Worm (Caenorhabditis elegans) whole organism, L4 larva: Measurements from ENCODE around the gene K11C4.2.

Experiments
- D1046.2 ChIP-seq: fragments of 200-800 bp; sonication (Bioruptor generic); IDR thresholded peaks from 2 replicates; pipeline ENCODE4 v1.3.6; 2022; ENCODE audit warnings: missing genetic modification characterization, missing compliant biosample characterization
- R02D3.7 ChIP-seq: fragments of 150-350 bp; sonication (generic microtip); optimal IDR thresholded peaks from 3 replicates; lab custom pipeline; 2014; ENCODE audit warnings: missing biosample characterization, missing genetic modification characterization
- T26A8.4 ChIP-seq: fragments of 200-800 bp; sonication (Bioruptor generic); IDR thresholded peaks from 2 replicates; pipeline ENCODE4 v1.3.6; 2022; ENCODE audit warnings: missing genetic modification characterization, missing compliant biosample characterization
- Y75B8A.6 ChIP-seq: fragments of 200-800 bp; sonication (Bioruptor generic); IDR thresholded peaks from 2 replicates; pipeline ENCODE4 v1.3.6; 2022; ENCODE audit warnings: missing genetic modification reagents, missing genetic modification characterization, missing compliant biosample characterization
- aha-1 ChIP-seq: fragments of 150-350 bp; peaks from one replicate; lab custom pipeline; 2014; ENCODE audit warnings: missing biosample characterization, missing genetic modification characterization
- ama-1 ChIP-seq: fragments of 150-350 bp; optimal IDR thresholded peaks from 2 replicates; lab custom pipeline; 2014; ENCODE audit warnings: inconsistent platforms, mixed read lengths
- attf-4 ChIP-seq: sonication (generic microtip); optimal IDR thresholded peaks from 3 replicates; lab custom pipeline; 2017; ENCODE audit warnings: missing biosample characterization, missing genetic modification characterization
- ceh-44 ChIP-seq: fragments of 200-800 bp; sonication (Bioruptor generic); IDR thresholded peaks from 2 replicates; pipeline ENCODE4 v1.3.6; 2022; ENCODE audit warnings: missing genetic modification reagents, missing genetic modification characterization, missing compliant biosample characterization
- daf-12 ChIP-seq: fragments of 150-350 bp; optimal IDR thresholded peaks from 2 replicates; lab custom pipeline; 2014; ENCODE audit warnings: missing biosample characterization, missing genetic modification reagents, missing genetic modification characterization
- dmd-6 ChIP-seq: fragments of 200-800 bp; sonication (Bioruptor generic); IDR thresholded peaks from 2 replicates; pipeline ENCODE4 v1.3.6; 2022; ENCODE audit warnings: missing genetic modification reagents, missing genetic modification characterization, missing compliant biosample characterization
- dmd-8 ChIP-seq: fragments of 200-800 bp; sonication (Bioruptor generic); IDR thresholded peaks from 2 replicates; pipeline ENCODE4 v1.3.6; 2022; ENCODE audit warnings: missing genetic modification characterization, missing compliant biosample characterization
- dpl-1 ChIP-seq: fragments of 150-350 bp; optimal IDR thresholded peaks from 2 replicates; lab custom pipeline; 2014; ENCODE audit warnings: missing biosample characterization, missing genetic modification reagents, missing genetic modification characterization
- duxl-1 ChIP-seq: sonication (generic microtip); optimal IDR thresholded peaks from 2 replicates; lab custom pipeline; 2016; ENCODE audit warnings: mild to moderate bottlenecking, missing genetic modification characterization, moderate library complexity, missing compliant biosample characterization; ENCODE audit not compliant: poor library complexity
- dve-1 ChIP-seq: sonication (generic microtip); optimal IDR thresholded peaks from 2 replicates; lab custom pipeline; 2017; ENCODE audit warnings: antibody characterized with exemption, mild to moderate bottlenecking, missing genetic modification characterization, missing compliant biosample characterization; ENCODE audit not compliant: insufficient read depth
- fos-1 ChIP-seq: fragments of 150-350 bp; optimal IDR thresholded peaks from 2 replicates; lab custom pipeline; 2014; ENCODE audit warnings: missing biosample characterization, missing genetic modification characterization
- gei-8 ChIP-seq: fragments of 200-800 bp; sonication (Bioruptor generic); optimal IDR thresholded peaks from 2 replicates; lab custom pipeline; 2018; ENCODE audit warnings: mild to moderate bottlenecking, missing genetic modification characterization, missing compliant biosample characterization
- hmg-1.1 ChIP-seq: fragments of 200-800 bp; sonication (Bioruptor generic); IDR thresholded peaks from 2 replicates; pipeline ENCODE4 v1.3.6; 2022; ENCODE audit warnings: missing genetic modification reagents, missing genetic modification characterization, missing compliant biosample characterization
- lin-1 ChIP-seq: fragments of 200-800 bp; sonication (Bioruptor generic); IDR thresholded peaks from 2 replicates; pipeline ENCODE4 v1.3.6; 2022; ENCODE audit warnings: missing genetic modification reagents, missing genetic modification characterization, missing compliant biosample characterization
- lin-13 ChIP-seq: fragments of 150-350 bp; optimal IDR thresholded peaks from 2 replicates; lab custom pipeline; 2014; ENCODE audit warnings: missing biosample characterization, missing genetic modification reagents, missing genetic modification characterization
- lin-39 ChIP-seq: fragments of 150-350 bp; optimal IDR thresholded peaks from 2 replicates; lab custom pipeline; 2014; ENCODE audit warnings: missing biosample characterization, missing genetic modification reagents, missing genetic modification characterization
- lir-3 ChIP-seq: sonication (generic microtip); optimal IDR thresholded peaks from 2 replicates; lab custom pipeline; 2016; ENCODE audit warnings: mild to moderate bottlenecking, missing genetic modification characterization, missing compliant biosample characterization
- mep-1 ChIP-seq: fragments of 150-350 bp; sonication (generic microtip); optimal IDR thresholded peaks from 3 replicates; lab custom pipeline; 2014; ENCODE audit warnings: missing biosample characterization, missing genetic modification characterization
- nhr-10 ChIP-seq: fragments of 150-350 bp; optimal IDR thresholded peaks from 2 replicates; lab custom pipeline; 2014; ENCODE audit warnings: missing biosample characterization, missing genetic modification characterization
- nhr-102 ChIP-seq: sonication (generic microtip); optimal IDR thresholded peaks from 2 replicates; lab custom pipeline; 2016; ENCODE audit warnings: mild to moderate bottlenecking, missing genetic modification characterization, moderate library complexity, missing compliant biosample characterization
- nhr-11 ChIP-seq: fragments of 150-350 bp; optimal IDR thresholded peaks from 2 replicates; lab custom pipeline; 2014; ENCODE audit warnings: missing biosample characterization, missing genetic modification characterization
- nhr-111 ChIP-seq: fragments of 200-800 bp; sonication (Bioruptor generic); optimal IDR thresholded peaks from 2 replicates; lab custom pipeline; 2018; ENCODE audit warnings: mild to moderate bottlenecking, missing genetic modification characterization, missing compliant biosample characterization
- nhr-41 ChIP-seq: fragments of 200-800 bp; sonication (Bioruptor generic); IDR thresholded peaks from 2 replicates; pipeline ENCODE4 v1.3.6; 2022; ENCODE audit warnings: missing genetic modification reagents, missing genetic modification characterization, missing compliant biosample characterization
- nhr-42 ChIP-seq: fragments of 200-800 bp; sonication (Bioruptor generic); IDR thresholded peaks from 2 replicates; pipeline ENCODE4 v1.3.6; 2022; ENCODE audit warnings: missing genetic modification characterization, missing compliant biosample characterization
- pha-4 ChIP-seq, 2 experiments: fragments of 150-350 bp in 1 of 2; fragments of 200-800 bp in 1 of 2; sonication (Bioruptor generic) in 1 of 2; IDR thresholded peaks in 1 of 2; optimal IDR thresholded peaks in 1 of 2; 2 replicates each; pipeline versions ENCODE4 v1.3.6 to Lab custom; 2014 to 2022; ENCODE audit warnings: missing genetic modification characterization in 2 of 2, missing genetic modification reagents in 2 of 2, missing biosample characterization in 1 of 2, missing compliant biosample characterization in 1 of 2
- pqm-1 ChIP-seq: sonication (generic microtip); optimal IDR thresholded peaks from 2 replicates; lab custom pipeline; 2017; ENCODE audit warnings: missing biosample characterization, missing genetic modification characterization
- saeg-2 ChIP-seq: fragments of 200-800 bp; sonication (Bioruptor generic); IDR thresholded peaks from 2 replicates; pipeline ENCODE4 v1.3.6; 2022; ENCODE audit warnings: missing genetic modification reagents, missing genetic modification characterization, missing compliant biosample characterization
- set-16 ChIP-seq: fragments of 200-800 bp; sonication (Bioruptor generic); IDR thresholded peaks from 2 replicates; pipeline ENCODE4 v1.3.6; 2022; ENCODE audit warnings: missing genetic modification reagents, missing genetic modification characterization, missing compliant biosample characterization
- spr-3 ChIP-seq: fragments of 200-800 bp; sonication (Bioruptor generic); optimal IDR thresholded peaks from 2 replicates; lab custom pipeline; 2018; ENCODE audit warnings: mild to moderate bottlenecking, missing genetic modification characterization, missing compliant biosample characterization
- unc-130 ChIP-seq: sonication (generic microtip); optimal IDR thresholded peaks from 2 replicates; lab custom pipeline; 2016; ENCODE audit warnings: missing genetic modification reagents, missing genetic modification characterization, missing compliant biosample characterization
- unc-62 ChIP-seq, 3 experiments: fragments of 150-350 bp in 1 of 3; sonication (generic microtip); optimal IDR thresholded peaks in 2 of 3; peaks in 1 of 3; 1 replicate in 1 of 3; 2 replicates in 2 of 3; lab custom pipeline; 2014 to 2017; ENCODE audit warnings: missing biosample characterization in 3 of 3, missing genetic modification characterization in 3 of 3, missing genetic modification reagents in 3 of 3, missing genotype in 1 of 3
- zag-1 ChIP-seq: fragments of 150-350 bp; optimal IDR thresholded peaks from 2 replicates; lab custom pipeline; 2014; ENCODE audit warnings: missing biosample characterization, missing genetic modification characterization
- zfp-2 ChIP-seq: sonication (generic microtip); optimal IDR thresholded peaks from 2 replicates; lab custom pipeline; 2016; ENCODE audit warnings: mild to moderate bottlenecking, missing genetic modification characterization, missing compliant biosample characterization
- zip-2 ChIP-seq: fragments of 150-350 bp; optimal IDR thresholded peaks from 2 replicates; lab custom pipeline; 2014; ENCODE audit warnings: missing biosample characterization, missing genetic modification characterization
- ztf-11 ChIP-seq: fragments of 150-350 bp; optimal IDR thresholded peaks from 2 replicates; lab custom pipeline; 2014; ENCODE audit warnings: missing biosample characterization, missing genetic modification characterization

The K11C4.2 gene

ce11 chrV:6894778-6895177, at the start of gene K11C4.2:
Gene K11C4.2 (plus strand): TSS chrV:6895078.
- TF ChIP-seq zag-1 (tag; lab: Kevin White, UChicago), result no peak
- no peak for TF ChIP-seq saeg-2
- no peak for TF ChIP-seq nhr-102
- TF ChIP-seq lir-3 (tag; lab: Kevin White, UChicago), result no peak
- TF ChIP-seq dpl-1, result no peak

DNA sequence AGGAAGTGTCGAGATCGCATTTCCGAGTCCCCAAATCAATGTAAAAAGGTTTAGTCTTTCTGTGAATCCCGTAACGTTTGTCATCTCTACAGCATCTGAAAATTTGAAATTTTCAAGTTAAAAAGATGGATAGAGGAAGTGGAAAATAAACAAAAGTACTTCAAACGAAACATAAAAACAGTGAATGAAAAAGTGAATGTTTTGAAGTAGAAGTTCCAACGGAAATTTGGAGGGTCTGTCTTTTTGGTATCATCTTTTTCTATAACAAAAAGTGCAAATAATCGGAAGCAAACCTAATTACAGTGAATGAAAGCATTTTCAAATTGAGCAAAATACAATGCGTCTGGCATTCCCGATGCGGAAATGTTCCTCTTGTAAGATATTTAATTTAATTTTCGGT, 48.4 kb upstream of the K11C4.2 start, which contains the start of gene lgc-54:
TSS of gene lgc-54 (minus strand) at position 101 of the 400 bp plus-strand sequence.
- no peak for TF ChIP-seq nhr-11 (tag; lab: Kevin White, UChicago)
- TF ChIP-seq aha-1, result peak; percentile 82

- TF ChIP-seq lin-13 (GFP tag; lab: Kevin White, UChicago) (no peak), spr-3 (GFP tag; lab: Kevin White, UChicago) (no peak), lin-1 (GFP tag; lab: Robert Waterston, UW) (no peak), zip-2 (tag; lab: Kevin White, UChicago) (no peak), lin-39 (tag; lab: Kevin White, UChicago) (no peak), duxl-1 (tag; lab: Kevin White, UChicago) (no peak), daf-12 (tag; lab: Kevin White, UChicago) (no peak), pqm-1 (tag; lab: Kevin White, UChicago) (no peak), nhr-42 (no peak), ceh-44 (no peak), T26A8.4 (no peak), zfp-2 (tag; lab: Kevin White, UChicago) (no peak)
- TF ChIP-seq, all 104 proteins: peak for 0
Observed at ce11 chrV:6854711-6855110, 40.2 kb upstream of the K11C4.2 start, which contains the start of gene gpa-10. Gene gpa-10 (minus strand): TSS chrV:6854811.

ce11 chrV:6870004-6870403, 24.9 kb upstream of the K11C4.2 start, which contains the start of gene frpr-18:
Gene frpr-18 (plus strand): TSS chrV:6870304.
- TF ChIP-seq R02D3.7 (no peak), nhr-111 (GFP tag; lab: Kevin White, UChicago) (no peak), lin-39 (tag; lab: Kevin White, UChicago) (no peak), attf-4 (tag; lab: Kevin White, UChicago) (no peak), pha-4 (GFP tag; IDR thresholded peaks at IDR 0.05; lab: Robert Waterston, UW) (no peak), pha-4 (tag; optimal IDR thresholded peaks at IDR 0.05; lab: Kevin White, UChicago) (no peak), hmg-1.1 (no peak), unc-130 (no peak), set-16 (no peak), mep-1 (tag; lab: Kevin White, UChicago) (no peak), fos-1 (no peak), ztf-11 (tag; lab: Kevin White, UChicago) (no peak), gei-8 (GFP tag; lab: Kevin White, UChicago) (no peak), saeg-2 (no peak), dmd-6 (GFP tag; lab: Robert Waterston, UW) (no peak), nhr-10 (no peak), ama-1 (lab: Kevin White, UChicago) (no peak), nhr-11 (tag; lab: Kevin White, UChicago) (no peak), dve-1 (tag; lab: Kevin White, UChicago) (no peak), nhr-41 (GFP tag; lab: Robert Waterston, UW) (no peak)

DNA sequence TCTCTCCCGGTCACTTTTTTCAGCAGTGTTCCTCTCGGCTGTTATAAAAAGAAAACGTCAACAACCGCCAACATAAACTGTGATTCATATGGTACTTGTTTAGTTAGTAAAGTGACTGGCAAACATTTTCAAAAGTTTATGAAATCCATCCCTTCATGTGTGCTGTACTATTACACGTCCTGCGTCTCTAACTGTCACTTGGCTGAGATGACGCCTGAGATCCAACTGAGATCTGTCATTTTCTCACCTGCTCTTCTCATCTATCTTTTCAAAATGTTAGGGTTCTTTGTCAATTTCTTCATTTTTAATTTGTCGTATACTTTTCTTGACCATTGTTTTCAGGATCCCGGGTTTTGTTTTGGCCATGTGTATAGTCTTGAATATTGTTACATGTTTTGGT, 20.1 kb upstream of the K11C4.2 start:
- TF ChIP-seq D1046.2, result no peak
- no peak for TF ChIP-seq dmd-8
- TF ChIP-seq aha-1, result peak; percentile 26
- TF ChIP-seq unc-62 (GFP tag; optimal IDR thresholded peaks at IDR 0.05 in 1 of 2; lab: Kevin White, UChicago), result peak in 1 of 2 experiments; percentile 9
- TF ChIP-seq unc-62 (tag; optimal IDR thresholded peaks at IDR 0.05; lab: Kevin White, UChicago), result no peak
- TF ChIP-seq hmg-1.1, result 0 out of 2 replicates have a peak, but pooled peaks have one; percentile 18
- no peak for TF ChIP-seq Y75B8A.6
